Fruit fly (Drosophila melanogaster) Kc167 (cell line): ENCODE measurements around the gene Eip63E.

Experiments used
- Myc ChIP-seq: fragments of >200 bp; optimal IDR thresholded peaks from 2 replicates; lab custom pipeline; 2017; ENCODE audit warnings: missing external identifiers
- Sin3A ChIP-seq: fragments of >200 bp; optimal IDR thresholded peaks from 2 replicates; lab custom pipeline; 2018; ENCODE audit warnings: missing external identifiers
- h ChIP-seq: fragments of >200 bp; optimal IDR thresholded peaks from 3 replicates; lab custom pipeline; 2018; ENCODE audit warnings: missing external identifiers
- insv ChIP-seq: fragments of >200 bp; optimal IDR thresholded peaks from 3 replicates; lab custom pipeline; 2018; ENCODE audit warnings: missing external identifiers
- psq ChIP-seq: fragments of >200 bp; optimal IDR thresholded peaks from 2 replicates; lab custom pipeline; 2017; ENCODE audit warnings: missing external identifiers
- ttk ChIP-seq: sonication (Bioruptor generic); optimal IDR thresholded peaks from 2 replicates; lab custom pipeline; 2017; ENCODE audit warnings: missing external identifiers

Eip63E gene

dm6 chr3L:3555094-3555493 is 39.5 kb downstream of the Eip63E start:
- TF ChIP-seq Sin3A (lab: Kevin White, UChicago) (no peak), Myc (lab: Kevin White, UChicago) (no peak), psq (lab: Kevin White, UChicago) (no peak), insv (lab: Kevin White, UChicago) (no peak), h (no peak), ttk (lab: Kevin White, UChicago) (no peak)

DNA sequence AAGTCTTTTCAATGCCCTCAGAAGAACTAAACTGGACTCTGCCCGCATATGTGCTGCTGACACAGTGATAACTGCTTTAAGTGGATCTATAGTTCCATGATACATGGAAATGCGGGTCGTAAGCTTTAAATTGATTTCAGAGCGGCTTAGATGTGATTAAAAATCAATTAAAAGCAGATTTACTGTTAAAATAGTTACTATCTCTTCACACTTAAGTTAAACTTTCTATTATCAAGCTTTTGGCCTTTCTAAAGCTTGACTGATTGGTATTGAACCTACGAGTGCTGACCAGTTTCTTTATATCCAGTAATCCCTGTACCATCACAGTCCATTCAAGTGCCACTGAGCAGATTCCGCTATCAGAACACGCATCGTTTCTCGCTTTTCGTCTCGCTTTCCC is 40.9 kb downstream of the Eip63E start:
- TF ChIP-seq Sin3A (lab: Kevin White, UChicago) = no peak
- no peak for TF ChIP-seq insv (lab: Kevin White, UChicago)
- no peak for TF ChIP-seq psq (lab: Kevin White, UChicago)
- no peak for TF ChIP-seq ttk (lab: Kevin White, UChicago)
- no peak for TF ChIP-seq Myc (lab: Kevin White, UChicago)
- TF ChIP-seq h = no peak

DNA sequence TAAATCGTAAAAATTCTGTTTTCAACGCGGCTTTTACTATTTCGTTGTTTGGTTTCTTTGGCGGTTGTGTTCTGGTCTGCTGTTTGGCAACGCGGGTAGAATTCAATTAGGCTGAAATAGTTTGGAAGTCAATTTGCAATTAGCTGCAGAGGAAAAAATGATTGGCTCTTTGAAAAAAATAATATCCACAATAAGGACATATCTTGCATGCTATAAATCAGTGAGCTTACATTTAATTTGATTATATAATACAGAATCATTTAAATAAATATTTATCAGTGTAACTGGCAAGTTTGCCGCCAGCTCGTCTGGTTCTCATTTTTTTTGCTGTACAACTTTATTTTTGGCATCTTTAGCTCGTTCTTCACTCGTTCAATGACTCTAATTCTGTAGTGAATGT is 42.6 kb downstream of the Eip63E start:
- TF ChIP-seq psq (lab: Kevin White, UChicago) = no peak
- no peak for TF ChIP-seq h
- TF ChIP-seq Myc (lab: Kevin White, UChicago) = no peak

DNA sequence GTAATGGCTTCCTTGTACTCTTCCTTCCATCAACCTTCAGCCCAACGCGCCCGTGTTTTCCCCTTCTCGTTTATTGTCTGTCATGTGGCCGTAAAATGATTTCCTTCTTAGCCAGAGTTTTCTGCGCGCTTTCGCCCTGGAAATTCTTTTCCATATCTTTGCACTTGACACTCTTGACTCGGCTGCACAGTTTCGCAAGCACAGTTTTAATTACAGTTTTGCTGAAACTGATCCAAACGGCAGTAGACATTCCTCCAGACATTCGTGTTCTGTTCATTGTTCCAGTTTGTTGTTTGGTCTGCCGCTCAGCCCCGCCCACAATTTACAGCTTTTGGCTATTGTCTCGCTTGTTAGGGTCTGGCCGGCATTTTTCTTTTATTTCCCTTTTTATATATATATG is 45.0 kb downstream of the Eip63E start:
- TF ChIP-seq ttk (lab: Kevin White, UChicago) (no peak), Sin3A (lab: Kevin White, UChicago) (no peak), psq (lab: Kevin White, UChicago) (no peak)

DNA sequence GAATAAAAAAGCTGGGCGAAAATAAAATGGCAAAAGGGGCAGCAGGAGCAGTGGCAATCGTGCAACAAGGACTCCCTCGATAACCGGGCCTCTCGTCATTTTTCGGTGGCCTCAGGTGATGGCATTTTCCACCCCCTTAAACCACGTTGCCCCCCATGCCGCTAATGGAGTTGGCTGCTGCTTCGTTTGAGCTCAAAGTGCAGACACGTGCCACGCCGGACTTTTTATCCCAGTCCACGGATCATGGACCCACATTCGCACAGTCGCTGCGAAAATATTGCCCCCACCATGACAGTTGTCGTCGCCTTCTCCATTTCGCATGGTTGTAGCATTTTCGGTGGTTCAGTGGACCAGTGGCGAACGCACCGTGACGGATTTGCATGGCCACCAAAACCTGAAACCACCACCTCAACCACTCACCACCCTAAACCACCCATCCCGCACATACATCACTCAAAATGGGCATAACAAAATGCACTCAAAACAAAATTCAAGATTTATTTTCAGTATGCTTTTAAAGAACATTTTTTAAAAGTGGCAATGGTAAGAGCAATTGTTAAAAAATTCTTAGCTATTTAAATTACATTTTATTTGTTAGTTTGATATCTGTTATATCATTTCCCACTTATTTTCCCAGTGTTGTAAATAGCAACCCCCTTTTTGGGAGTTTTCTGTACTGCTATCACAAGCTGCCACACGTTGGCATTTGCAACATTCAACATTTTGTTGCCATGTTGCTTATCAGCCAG is 51.4 kb downstream of the Eip63E start:
- TF ChIP-seq Sin3A (lab: Kevin White, UChicago) = no peak
- TF ChIP-seq Myc (lab: Kevin White, UChicago) = no peak
- no peak for TF ChIP-seq psq (lab: Kevin White, UChicago)
- TF ChIP-seq insv (lab: Kevin White, UChicago) = no peak

dm6 chr3L:3569109-3569508 is 53.6 kb downstream of the Eip63E start:
- TF ChIP-seq psq (lab: Kevin White, UChicago) = no peak
- no peak for TF ChIP-seq insv (lab: Kevin White, UChicago)
- TF ChIP-seq h = no peak
- no peak for TF ChIP-seq ttk (lab: Kevin White, UChicago)
- TF ChIP-seq Myc (lab: Kevin White, UChicago) = no peak
- TF ChIP-seq Sin3A (lab: Kevin White, UChicago) = no peak

- TF ChIP-seq psq (lab: Kevin White, UChicago) (no peak), ttk (lab: Kevin White, UChicago) (no peak), Sin3A (lab: Kevin White, UChicago) (no peak), h (no peak), insv (lab: Kevin White, UChicago) (no peak), Myc (lab: Kevin White, UChicago) (no peak)
Measured at dm6 chr3L:3570617-3571016, 55.1 kb downstream of the Eip63E start.

- TF ChIP-seq ttk (lab: Kevin White, UChicago) (no peak), psq (lab: Kevin White, UChicago) (no peak), Myc (lab: Kevin White, UChicago) (no peak), Sin3A (lab: Kevin White, UChicago) (no peak), h (no peak), insv (lab: Kevin White, UChicago) (no peak)
Measured at dm6 chr3L:3593558-3593957, 78.0 kb downstream of the Eip63E start.

dm6 chr3L:3596346-3596745 is 80.8 kb downstream of the Eip63E start:
- TF ChIP-seq Sin3A (lab: Kevin White, UChicago) (no peak), insv (lab: Kevin White, UChicago) (no peak), h (no peak), ttk (lab: Kevin White, UChicago) (no peak), psq (lab: Kevin White, UChicago) (no peak), Myc (lab: Kevin White, UChicago) (no peak)

DNA sequence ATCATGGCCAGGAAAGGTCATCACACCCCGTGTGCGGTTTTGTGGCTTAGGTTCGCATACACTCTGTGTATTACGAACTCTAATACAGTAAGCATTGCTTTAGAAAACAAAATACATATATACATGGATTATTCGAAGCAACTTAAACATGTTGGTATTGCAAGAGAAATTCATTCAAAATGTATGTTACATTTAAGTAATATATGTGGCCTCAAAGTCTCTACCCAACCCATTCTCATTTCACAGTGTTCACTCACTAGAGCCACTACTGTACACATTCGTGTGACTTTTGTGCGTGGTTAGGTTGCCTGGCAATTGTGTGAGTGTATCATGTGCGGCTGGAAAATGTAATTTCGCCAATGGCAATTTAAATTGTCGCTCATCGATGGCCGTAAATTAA is 91.4 kb downstream of the Eip63E start:
- TF ChIP-seq h = no peak
- no peak for TF ChIP-seq insv (lab: Kevin White, UChicago)
- no peak for TF ChIP-seq ttk (lab: Kevin White, UChicago)
- no peak for TF ChIP-seq psq (lab: Kevin White, UChicago)
- TF ChIP-seq Myc (lab: Kevin White, UChicago) = no peak
- TF ChIP-seq Sin3A (lab: Kevin White, UChicago) = no peak

dm6 chr3L:3611892-3612291 is 96.3 kb downstream of the Eip63E start, which contains the start of gene CG10359:
Gene CG10359, plus strand, starts transcription at chr3L:3612192.
- TF ChIP-seq Myc (lab: Kevin White, UChicago) (no peak), psq (lab: Kevin White, UChicago) (no peak), Sin3A (lab: Kevin White, UChicago) (no peak), h (no peak), ttk (lab: Kevin White, UChicago) (no peak), insv (lab: Kevin White, UChicago) (no peak)

DNA sequence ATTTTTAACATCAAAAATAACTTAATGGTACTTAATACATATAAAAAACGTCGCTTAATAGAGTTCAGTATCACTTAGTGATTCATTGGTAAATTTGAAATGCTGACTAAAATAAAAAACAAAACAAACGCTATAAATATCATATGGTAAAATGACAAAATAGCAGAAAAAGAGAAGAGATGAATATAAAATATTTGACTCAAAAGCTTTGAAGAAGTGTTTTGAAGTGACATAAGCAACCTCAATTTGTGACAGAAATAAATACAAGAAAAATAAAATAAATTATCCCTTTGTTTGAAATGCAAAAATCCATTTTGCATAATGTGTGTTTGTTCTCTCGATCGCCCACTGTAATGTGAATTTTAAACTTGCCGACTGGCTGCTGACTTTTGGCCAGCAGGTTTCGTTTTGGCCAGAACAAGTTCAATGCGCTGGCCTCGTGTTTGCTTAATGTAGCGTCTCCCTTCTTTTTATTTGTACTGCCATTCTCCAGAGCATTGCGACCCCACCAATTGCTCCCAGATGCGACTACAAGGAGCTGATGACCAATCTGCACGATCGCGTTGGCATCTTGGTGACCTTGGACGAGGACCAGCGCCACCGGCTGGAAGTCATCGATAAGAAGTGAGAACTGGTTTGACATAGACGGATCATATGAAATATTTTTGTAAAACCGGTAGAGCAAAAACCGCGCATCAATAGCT is 97.2 kb downstream of the Eip63E start:
- TF ChIP-seq psq (lab: Kevin White, UChicago) (no peak), Sin3A (lab: Kevin White, UChicago) (no peak), h (no peak), Myc (lab: Kevin White, UChicago) (no peak), ttk (lab: Kevin White, UChicago) (no peak), insv (lab: Kevin White, UChicago) (no peak)
